Worm (Caenorhabditis elegans): ENCODE measurements around the gene T13F3.8.

The T13F3.8 gene

DNA sequence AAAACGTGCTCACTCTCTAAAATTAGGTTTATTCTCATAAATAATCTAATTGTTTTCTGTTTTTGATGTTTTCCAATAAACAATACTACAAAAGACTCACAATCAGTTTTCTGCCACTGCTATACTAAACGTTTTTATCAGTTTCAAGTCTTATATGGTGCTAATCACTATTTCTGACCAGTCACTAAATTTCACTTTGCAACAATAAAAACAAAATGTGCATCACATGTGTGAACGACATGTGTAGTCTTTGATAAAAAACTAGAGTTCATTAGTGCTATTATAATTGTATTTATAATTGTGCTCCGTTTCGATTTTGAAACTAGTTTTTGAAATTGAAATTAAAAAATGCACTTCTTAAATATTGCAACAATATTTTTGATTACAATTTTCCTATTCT is 8.3 kb downstream of the T13F3.8 start, which contains the start of gene cyp-37B1 (continued):
- TF ChIP-seq unc-62 (GFP tag; optimal IDR thresholded peaks at IDR 0.05 in 1 of 2) = no peak
- no peak for TF ChIP-seq unc-62 (tag; optimal IDR thresholded peaks at IDR 0.05)
- no peak for TF ChIP-seq duxl-1 (tag; optimal IDR thresholded peaks at IDR 0.05; ENCODE audit: poor library complexity)
- peak; percentile 90 for TF ChIP-seq dmd-6 (GFP tag; IDR thresholded peaks at IDR 0.05)
- TF ChIP-seq attf-4 (tag; optimal IDR thresholded peaks at IDR 0.05) = no peak
- TF ChIP-seq spr-1 (tag; optimal IDR thresholded peaks at IDR 0.05) = no peak
- no peak for TF ChIP-seq ceh-82 (tag; optimal IDR thresholded peaks at IDR 0.05)
- TF ChIP-seq zfp-3 (GFP tag; conservative IDR thresholded peaks at IDR 0.05) = no peak
- no peak for TF ChIP-seq lin-15B (tag; optimal IDR thresholded peaks at IDR 0.05)
- no peak for TF ChIP-seq nhr-11 (tag; optimal IDR thresholded peaks at IDR 0.05)
- no peak for TF ChIP-seq ctbp-1 (GFP tag; IDR thresholded peaks at IDR 0.05)
- TF ChIP-seq ceh-28 (tag; optimal IDR thresholded peaks at IDR 0.05) = no peak
- TF ChIP-seq ZK337.2 (GFP tag; IDR thresholded peaks at IDR 0.05) = no peak
- no peak for TF ChIP-seq aly-2 (tag; optimal IDR thresholded peaks at IDR 0.05)
- no peak for TF ChIP-seq F10B5.3 (tag; optimal IDR thresholded peaks at IDR 0.05)
- no peak for TF ChIP-seq F44E2.7 (GFP tag; IDR thresholded peaks at IDR 0.05)
- no peak for TF ChIP-seq vab-7 (GFP tag; IDR thresholded peaks at IDR 0.05)
- TF ChIP-seq nhr-48 (tag; optimal IDR thresholded peaks at IDR 0.05) = peak; percentile 69
- TF ChIP-seq set-16 (GFP tag; IDR thresholded peaks at IDR 0.05) = no peak
- no peak for TF ChIP-seq pha-4 (GFP tag; IDR thresholded peaks at IDR 0.05)
- TF ChIP-seq pha-4 (tag; optimal IDR thresholded peaks at IDR 0.05) = no peak
- TF ChIP-seq ces-1 (GFP tag; optimal IDR thresholded peaks at IDR 0.05) = no peak
- TF ChIP-seq nhr-41 (GFP tag; IDR thresholded peaks at IDR 0.05) = no peak
- TF ChIP-seq daf-16 (GFP tag; optimal IDR thresholded peaks at IDR 0.05) = no peak
- TF ChIP-seq daf-16 (tag; optimal IDR thresholded peaks at IDR 0.05) = peak; percentile 95
- TF ChIP-seq lsy-2 (tag; optimal IDR thresholded peaks at IDR 0.05) = no peak
- no peak for TF ChIP-seq mdt-29 (GFP tag; IDR thresholded peaks at IDR 0.05)
- TF ChIP-seq ztf-11 (tag; optimal IDR thresholded peaks at IDR 0.05) = no peak
- TF ChIP-seq snpc-1.2 (GFP tag; IDR thresholded peaks at IDR 0.05) = no peak
- TF ChIP-seq fos-1 (tag; optimal IDR thresholded peaks at IDR 0.05) = no peak
- TF ChIP-seq nhr-28 (tag; optimal IDR thresholded peaks at IDR 0.05) = peak; percentile 97
- TF ChIP-seq ceh-44 (GFP tag; IDR thresholded peaks at IDR 0.05) = no peak
- TF ChIP-seq nhr-111 (GFP tag; optimal IDR thresholded peaks at IDR 0.05) = no peak
- no peak for TF ChIP-seq F26F4.8 (GFP tag; conservative IDR thresholded peaks at IDR 0.05)
- TF ChIP-seq hmg-1.1 (GFP tag; IDR thresholded peaks at IDR 0.05) = no peak
- TF ChIP-seq zfp-2 (tag; optimal IDR thresholded peaks at IDR 0.05) = no peak
- no peak for TF ChIP-seq lin-39 (tag; optimal IDR thresholded peaks at IDR 0.05)
- TF ChIP-seq saeg-2 (GFP tag; IDR thresholded peaks at IDR 0.05) = no peak
- no peak for TF ChIP-seq nhr-25 (tag; optimal IDR thresholded peaks at IDR 0.05; ENCODE audit: borderline replicate concordance, insufficient read depth)
- TF ChIP-seq madf-9 (GFP tag; conservative IDR thresholded peaks at IDR 0.05) = no peak
- no peak for TF ChIP-seq Y5F2A.4 (GFP tag; optimal IDR thresholded peaks at IDR 0.05)
- no peak for TF ChIP-seq lin-29 (GFP tag; IDR thresholded peaks at IDR 0.05)
- no peak for TF ChIP-seq ztf-7 (tag; optimal IDR thresholded peaks at IDR 0.05)
- TF ChIP-seq dpl-1 (GFP tag; optimal IDR thresholded peaks at IDR 0.05) = no peak
- TF ChIP-seq lin-38 (GFP tag; IDR thresholded peaks at IDR 0.05) = no peak
- no peak for TF ChIP-seq nhr-237 (tag; optimal IDR thresholded peaks at IDR 0.05)
- no peak for TF ChIP-seq mes-2 (tag; optimal IDR thresholded peaks at IDR 0.05; ENCODE audit: poor library complexity, severe bottlenecking)
- TF ChIP-seq hlh-30 (tag; optimal IDR thresholded peaks at IDR 0.05; ENCODE audit: insufficient read depth) = no peak
- no peak for TF ChIP-seq D1046.2 (GFP tag; IDR thresholded peaks at IDR 0.05)
- no peak for TF ChIP-seq Y105C5A.15 (GFP tag; IDR thresholded peaks at IDR 0.05)
- no peak for TF ChIP-seq daf-8 (GFP tag; IDR thresholded peaks at IDR 0.05)
- TF ChIP-seq T20F7.1 (GFP tag; optimal IDR thresholded peaks at IDR 0.05) = no peak

All from whole organism, L4 larva.